Fruit fly (Drosophila melanogaster): ENCODE results near the gene CG5746.

- TF ChIP-seq CTCF (optimal IDR thresholded peaks at IDR 0.05) (no peak), CG8478 (optimal IDR thresholded peaks at IDR 0.05) (no peak)
Measured at dm6 chr3R:24294784-24295555, 53.6 kb downstream of the CG5746 start, which contains the start of gene crb.
